Fruit fly (Drosophila melanogaster) whole organism, embryonic: ENCODE results near the gene P58IPK.

Experiments used
- BtbVII ChIP-seq: fragments of 200-800 bp; sonication (Bioruptor generic); optimal IDR thresholded peaks from 3 replicates; lab custom pipeline; 2017; ENCODE audit warnings: missing biosample characterization, mild to moderate bottlenecking, missing genetic modification characterization
- CG10366 ChIP-seq: fragments of 200-800 bp; sonication (Bioruptor generic); IDR thresholded peaks from 2 replicates; pipeline ENCODE4 v1.3.6; 2022; ENCODE audit warnings: missing biosample characterization, missing genetic modification characterization
- CG10565 ChIP-seq: fragments of 200-800 bp; sonication (Bioruptor generic); optimal IDR thresholded peaks from 3 replicates; lab custom pipeline; 2016; ENCODE audit warnings: missing biosample characterization, mild to moderate bottlenecking, missing genetic modification characterization
- CG12391 ChIP-seq: fragments of 200-800 bp; sonication (Bioruptor generic); optimal IDR thresholded peaks from 3 replicates; lab custom pipeline; 2018; ENCODE audit warnings: missing biosample characterization, mild to moderate bottlenecking, missing genetic modification characterization, moderate library complexity
- CG12769 ChIP-seq: fragments of 200-800 bp; sonication (Bioruptor generic); optimal IDR thresholded peaks from 2 replicates; lab custom pipeline; 2019; ENCODE audit warnings: missing biosample characterization, mild to moderate bottlenecking, missing genetic modification characterization, moderate library complexity
- CG17802 ChIP-seq: fragments of 200-800 bp; sonication (Bioruptor generic); optimal IDR thresholded peaks from 2 replicates; lab custom pipeline; 2018; ENCODE audit warnings: missing biosample characterization, mild to moderate bottlenecking, missing genetic modification characterization, moderate library complexity
- CG3407 ChIP-seq: fragments of 200-800 bp; sonication (Bioruptor generic); optimal IDR thresholded peaks from 2 replicates; lab custom pipeline; 2018; ENCODE audit warnings: missing biosample characterization, mild to moderate bottlenecking, missing genetic modification characterization
- CG42726 ChIP-seq: fragments of 200-800 bp; sonication (Bioruptor generic); IDR thresholded peaks from 2 replicates; pipeline ENCODE4 v1.3.6; 2022; ENCODE audit warnings: missing biosample characterization, missing genetic modification characterization; ENCODE audit not compliant: partially characterized antibody
- CG4282 ChIP-seq: fragments of 200-800 bp; sonication (Bioruptor generic); optimal IDR thresholded peaks from 2 replicates; lab custom pipeline; 2016; ENCODE audit warnings: missing biosample characterization, missing genetic modification characterization
- CG4328 ChIP-seq: fragments of 200-800 bp; sonication (Bioruptor generic); optimal IDR thresholded peaks from 3 replicates; lab custom pipeline; 2017; ENCODE audit warnings: missing biosample characterization, missing genetic modification reagents, missing genetic modification characterization
- CG5245 ChIP-seq: fragments of 200-800 bp; sonication (Bioruptor generic); optimal IDR thresholded peaks from 3 replicates; lab custom pipeline; 2016; ENCODE audit warnings: missing biosample characterization, missing genetic modification characterization
- CG6254 ChIP-seq: fragments of 200-800 bp; sonication (Bioruptor generic); optimal IDR thresholded peaks from 3 replicates; lab custom pipeline; 2017; ENCODE audit warnings: mild to moderate bottlenecking, missing biosample characterization, missing genetic modification reagents, missing genetic modification characterization
- CG6272 ChIP-seq: fragments of 200-800 bp; sonication (Bioruptor generic); IDR thresholded peaks from 2 replicates; pipeline ENCODE4 v1.3.6; 2022; ENCODE audit warnings: missing biosample characterization, missing genetic modification characterization
- CG6791 ChIP-seq: fragments of 200-800 bp; sonication (Bioruptor generic); IDR thresholded peaks from 3 replicates; pipeline ENCODE4 v1.3.6; 2022; ENCODE audit warnings: missing biosample characterization, missing genetic modification characterization; ENCODE audit not compliant: partially characterized antibody
- CG7987 ChIP-seq: fragments of 200-800 bp; sonication (Bioruptor generic); optimal IDR thresholded peaks from 2 replicates; lab custom pipeline; 2018; ENCODE audit warnings: missing biosample characterization, mild to moderate bottlenecking, missing genetic modification characterization, moderate library complexity
- CG9437 ChIP-seq: fragments of 200-800 bp; sonication (Bioruptor generic); optimal IDR thresholded peaks from 2 replicates; lab custom pipeline; 2018; ENCODE audit warnings: missing biosample characterization, mild to moderate bottlenecking, missing genetic modification characterization
- CHES-1-like ChIP-seq: fragments of 200-800 bp; sonication (Bioruptor generic); optimal IDR thresholded peaks from 2 replicates; lab custom pipeline; 2016; ENCODE audit warnings: missing biosample characterization, missing genetic modification characterization
- ERR ChIP-seq: fragments of 200-800 bp; sonication (Bioruptor generic); optimal IDR thresholded peaks from 2 replicates; lab custom pipeline; 2016; ENCODE audit warnings: missing biosample characterization, missing genetic modification characterization
- Eip74EF ChIP-seq, 2 experiments: fragments of 200-800 bp in 1 of 2; fragments of >200 bp in 1 of 2; sonication (Bioruptor generic) in 1 of 2; optimal IDR thresholded peaks; 2 replicates each; lab custom pipeline; 2017 to 2019; ENCODE audit warnings: missing biosample characterization in 2 of 2, missing genetic modification characterization in 2 of 2, mild to moderate bottlenecking in 1 of 2, moderate library complexity in 1 of 2
- Elba2 ChIP-seq: fragments of 200-800 bp; sonication (Bioruptor generic); optimal IDR thresholded peaks from 3 replicates; lab custom pipeline; 2016; ENCODE audit warnings: missing biosample characterization, missing genetic modification characterization
- Ets65A ChIP-seq: fragments of 200-800 bp; sonication (Bioruptor generic); peaks from one replicate; lab custom pipeline; 2016; ENCODE audit warnings: missing biosample characterization, missing genetic modification characterization
- HLH4C ChIP-seq: fragments of 200-800 bp; sonication (Bioruptor generic); IDR thresholded peaks from 3 replicates; pipeline ENCODE4 v1.3.6; 2022; ENCODE audit warnings: missing biosample characterization, missing genetic modification characterization; ENCODE audit not compliant: partially characterized antibody
- HLH54F ChIP-seq: fragments of 200-800 bp; sonication (Bioruptor generic); optimal IDR thresholded peaks from 3 replicates; lab custom pipeline; 2016; ENCODE audit warnings: missing biosample characterization, missing genetic modification characterization
- Lhr ChIP-seq: fragments of 200-800 bp; sonication (Bioruptor generic); optimal IDR thresholded peaks from 3 replicates; lab custom pipeline; 2017; ENCODE audit warnings: mild to moderate bottlenecking, missing biosample characterization, missing genetic modification reagents, missing genetic modification characterization
- MBD-R2 ChIP-seq: fragments of 200-800 bp; sonication (Bioruptor generic); IDR thresholded peaks from 2 replicates; pipeline ENCODE4 v1.3.6; 2022; ENCODE audit warnings: missing biosample characterization, missing genetic modification characterization
- Myb ChIP-seq: fragments of 200-800 bp; sonication (Bioruptor generic); optimal IDR thresholded peaks from 2 replicates; lab custom pipeline; 2016; ENCODE audit warnings: missing biosample characterization, missing genetic modification characterization
- Sin3A ChIP-seq: fragments of >200 bp; optimal IDR thresholded peaks from 2 replicates; lab custom pipeline; 2018
- Sox102F ChIP-seq: fragments of 200-800 bp; sonication (Bioruptor generic); optimal IDR thresholded peaks from 2 replicates; lab custom pipeline; 2018; ENCODE audit warnings: missing biosample characterization, mild to moderate bottlenecking, missing genetic modification characterization, moderate library complexity
- TFAM ChIP-seq: fragments of 200-800 bp; sonication (Bioruptor generic); optimal IDR thresholded peaks from 2 replicates; lab custom pipeline; 2017; ENCODE audit warnings: missing biosample characterization, missing genetic modification characterization, inconsistent platforms
- Tbp ChIP-seq: fragments of >200 bp; optimal IDR thresholded peaks from 2 replicates; lab custom pipeline; 2018; ENCODE audit warnings: missing biosample characterization, missing genetic modification characterization
- Vsx1 ChIP-seq: fragments of 200-800 bp; sonication (Bioruptor generic); optimal IDR thresholded peaks from 2 replicates; lab custom pipeline; 2017; ENCODE audit warnings: missing biosample characterization, mild to moderate bottlenecking, missing genetic modification characterization, missing genetic modification reagents
- crol ChIP-seq: fragments of 200-800 bp; sonication (Bioruptor generic); IDR thresholded peaks from 2 replicates; pipeline ENCODE4 v1.3.6; 2022; ENCODE audit warnings: missing biosample characterization, missing genetic modification characterization
- cwo ChIP-seq: fragments of 200-800 bp; sonication (Bioruptor generic); optimal IDR thresholded peaks from 3 replicates; lab custom pipeline; 2017; ENCODE audit warnings: missing biosample characterization, missing genetic modification characterization, mild to moderate bottlenecking, moderate library complexity, missing genetic modification reagents
- dan ChIP-seq: fragments of 200-800 bp; sonication (Bioruptor generic); IDR thresholded peaks from 2 replicates; pipeline ENCODE4 v1.3.6; 2022; ENCODE audit warnings: missing biosample characterization, missing genetic modification characterization
- esg ChIP-seq: fragments of 200-800 bp; sonication (Bioruptor generic); conservative IDR thresholded peaks from 2 replicates; pipeline ENCODE4 v1.3.6; 2022; ENCODE audit warnings: missing biosample characterization, missing genetic modification characterization
- exex ChIP-seq: fragments of 200-800 bp; sonication (Bioruptor generic); optimal IDR thresholded peaks from 4 replicates; lab custom pipeline; 2018; ENCODE audit warnings: missing biosample characterization, mild to moderate bottlenecking, missing genetic modification characterization, moderate library complexity
- fu2 ChIP-seq: fragments of 200-800 bp; sonication (Bioruptor generic); optimal IDR thresholded peaks from 2 replicates; lab custom pipeline; 2016; ENCODE audit warnings: missing biosample characterization, missing genetic modification characterization
- hb ChIP-seq: fragments of 200-800 bp; sonication (Bioruptor generic); IDR thresholded peaks from 3 replicates; pipeline ENCODE4 v1.3.6; 2022; ENCODE audit warnings: missing biosample characterization, missing genetic modification characterization; ENCODE audit not compliant: partially characterized antibody
- hth ChIP-seq: fragments of >200 bp; optimal IDR thresholded peaks from 2 replicates; lab custom pipeline; 2017; ENCODE audit warnings: inconsistent platforms
- lmd ChIP-seq: fragments of 200-800 bp; sonication (Bioruptor generic); IDR thresholded peaks from 2 replicates; pipeline ENCODE4 v1.3.6; 2022; ENCODE audit warnings: missing biosample characterization, missing genetic modification characterization
- mld ChIP-seq: fragments of 200-800 bp; sonication (Bioruptor generic); IDR thresholded peaks from 3 replicates; pipeline ENCODE4 v1.3.6; 2022; ENCODE audit warnings: missing biosample characterization, missing genetic modification characterization; ENCODE audit not compliant: partially characterized antibody
- pb ChIP-seq: fragments of 200-800 bp; sonication (Bioruptor generic); optimal IDR thresholded peaks from 3 replicates; lab custom pipeline; 2016; ENCODE audit warnings: missing biosample characterization, missing genetic modification characterization
- psq ChIP-seq: fragments of 200-800 bp; sonication (Bioruptor generic); optimal IDR thresholded peaks from 2 replicates; lab custom pipeline; 2017; ENCODE audit warnings: missing biosample characterization, missing genetic modification characterization
- sc ChIP-seq, 3 experiments: fragments of >200 bp in 2 of 3; fragments of 200-800 bp in 1 of 3; sonication (Bioruptor generic) in 1 of 3; optimal IDR thresholded peaks; 2 replicates in 2 of 3; 3 replicates in 1 of 3; lab custom pipeline; 2017; ENCODE audit warnings: mild to moderate bottlenecking in 1 of 3, missing biosample characterization in 1 of 3, missing genetic modification characterization in 1 of 3, missing genetic modification reagents in 1 of 3
- sd ChIP-seq: fragments of 200-800 bp; sonication (Bioruptor generic); optimal IDR thresholded peaks from 3 replicates; lab custom pipeline; 2018; ENCODE audit warnings: missing biosample characterization, mild to moderate bottlenecking, missing genetic modification characterization, moderate library complexity
- sima ChIP-seq: fragments of 200-800 bp; sonication (Bioruptor generic); optimal IDR thresholded peaks from 2 replicates; lab custom pipeline; 2016; ENCODE audit warnings: missing biosample characterization, missing genetic modification characterization
- tup ChIP-seq: fragments of 200-800 bp; sonication (Bioruptor generic); optimal IDR thresholded peaks from 2 replicates; lab custom pipeline; 2016; ENCODE audit warnings: missing biosample characterization, mild to moderate bottlenecking, missing genetic modification characterization, moderate library complexity
- tx ChIP-seq: fragments of 200-800 bp; sonication (Bioruptor generic); optimal IDR thresholded peaks from 2 replicates; lab custom pipeline; 2016; ENCODE audit warnings: missing biosample characterization, missing genetic modification characterization
- vfl ChIP-seq: fragments of 200-800 bp; sonication (Bioruptor generic); optimal IDR thresholded peaks from 2 replicates; lab custom pipeline; 2016; ENCODE audit warnings: missing biosample characterization, missing genetic modification characterization
- wor ChIP-seq: fragments of 200-800 bp; sonication (Bioruptor generic); IDR thresholded peaks from 2 replicates; pipeline ENCODE4 v1.3.6; 2022; ENCODE audit warnings: missing biosample characterization, missing genetic modification characterization
- zen2 ChIP-seq: fragments of 200-800 bp; sonication (Bioruptor generic); IDR thresholded peaks from 3 replicates; pipeline ENCODE4 v1.3.6; 2022; ENCODE audit warnings: missing biosample characterization, missing genetic modification characterization; ENCODE audit not compliant: partially characterized antibody

P58IPK gene

dm6 chr3R:9613124-9613523, 26.4 kb downstream of the P58IPK start (continued):
- TF ChIP-seq CG9437 (GFP tag; lab: Kevin White, UChicago) (peak; percentile 39), crol (no peak), BtbVII (peak; percentile 58), tup (GFP tag; lab: Kevin White, UChicago) (peak; percentile 3), vfl (no peak), HLH4C (GFP tag; lab: Robert Waterston, UW) (no peak), HLH54F (GFP tag; lab: Kevin White, UChicago) (peak; percentile 46), Myb (GFP tag; lab: Kevin White, UChicago) (peak; percentile 30), CG6254 (GFP tag; lab: Kevin White, UChicago) (peak; percentile 30), Vsx1 (peak; percentile 26), cwo (peak; percentile 60), Sox102F (peak; percentile 82), CG5245 (peak; percentile 63), CG4282 (no peak), ERR (peak; percentile 24), wor (no peak), hb (no peak), CG6791 (GFP tag; lab: Robert Waterston, UW) (no peak), lmd (GFP tag; lab: Robert Waterston, UW) (peak; percentile 61), sd (tag; lab: Kevin White, UChicago) (no peak), Tbp (GFP tag; lab: Kevin White, UChicago) (no peak), psq (GFP tag; lab: Kevin White, UChicago) (no peak), CHES-1-like (GFP tag; lab: Kevin White, UChicago) (peak; percentile 27), pb (GFP tag; lab: Kevin White, UChicago) (peak; percentile 22), Ets65A (GFP tag; lab: Kevin White, UChicago) (peak; percentile 91), CG12391 (tag; lab: Kevin White, UChicago) (peak; percentile 64), CG12769 (peak; percentile 69), mld (no peak), CG4328 (GFP tag; lab: Kevin White, UChicago) (no peak), tx (GFP tag; lab: Kevin White, UChicago) (no peak), Elba2 (GFP tag; lab: Kevin White, UChicago) (no peak), dan (GFP tag; lab: Robert Waterston, UW) (no peak), CG42726 (GFP tag; lab: Robert Waterston, UW) (no peak), CG17802 (tag; lab: Kevin White, UChicago) (no peak), CG7987 (GFP tag; lab: Kevin White, UChicago) (peak; percentile 20), Eip74EF (GFP tag; optimal IDR thresholded peaks at IDR 0.05; lab: Kevin White, UChicago) (no peak), CG10565 (no peak), Lhr (GFP tag; lab: Kevin White, UChicago) (no peak), hth (lab: Kevin White, UChicago) (no peak), CG3407 (GFP tag; lab: Kevin White, UChicago) (no peak), fu2 (GFP tag; lab: Kevin White, UChicago) (no peak), exex (tag; lab: Kevin White, UChicago) (no peak), sima (GFP tag; lab: Kevin White, UChicago) (no peak), CG10366 (GFP tag; lab: Robert Waterston, UW) (peak; percentile 59; the same call in 1 of the 2 replicates), CG6272 (GFP tag; lab: Robert Waterston, UW) (no peak), MBD-R2 (GFP tag; lab: Robert Waterston, UW) (peak; percentile 33; the same call in 1 of the 2 replicates), sc (optimal IDR thresholded peaks at IDR 0.05; lab: Kevin White, UChicago) (no peak), sc (GFP tag; optimal IDR thresholded peaks at IDR 0.05; lab: Kevin White, UChicago) (no peak), esg (GFP tag; lab: Robert Waterston, UW) (peak; percentile 57), TFAM (GFP tag; lab: Kevin White, UChicago) (no peak), zen2 (GFP tag; lab: Robert Waterston, UW) (no peak), Sin3A (no peak)
